Worm (Caenorhabditis elegans): ENCODE data around the gene F54C9.7.
A peak's percentile ranks its signal among the peaks of the same experiment; 100 is the strongest.

DNA sequence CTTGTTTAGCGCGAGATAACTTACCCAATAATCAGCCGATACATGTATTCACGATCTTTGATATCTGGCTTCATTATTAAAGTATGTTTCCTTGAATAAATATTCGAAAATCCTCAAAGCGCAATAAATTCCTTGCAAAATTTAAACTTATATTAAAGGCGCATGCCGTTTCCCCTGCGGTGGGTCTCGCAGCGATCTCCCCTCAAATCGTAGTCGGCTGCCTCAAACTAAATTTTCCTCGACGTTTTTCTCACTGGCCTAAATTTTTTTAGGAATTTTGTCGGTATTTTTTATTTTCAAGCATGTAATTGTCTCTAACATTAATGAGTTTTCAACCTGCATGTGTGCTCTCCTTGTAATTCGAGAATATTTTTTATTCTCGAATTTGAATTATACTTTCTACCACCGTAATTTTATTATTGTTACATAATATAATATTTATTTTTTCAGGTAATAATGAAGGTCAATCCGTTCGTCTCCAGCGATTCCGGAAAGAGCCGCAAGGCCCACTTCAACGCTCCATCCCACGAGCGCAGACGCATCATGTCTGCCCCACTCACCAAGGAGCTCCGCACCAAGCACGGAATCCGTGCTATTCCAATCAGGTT, 29.3 kb downstream of the F54C9.7 start, which contains the start of the genes cpf-1 and rpl-26:
- TF ChIP-seq nhr-10 (tag; optimal IDR thresholded peaks at IDR 0.05) (no peak), nhr-25 (tag; optimal IDR thresholded peaks at IDR 0.05; ENCODE audit: borderline replicate concordance, insufficient read depth) (no peak), duxl-1 (tag; optimal IDR thresholded peaks at IDR 0.05; ENCODE audit: poor library complexity) (no peak), nhr-6 (tag; optimal IDR thresholded peaks at IDR 0.05) (peak; percentile 15), dpl-1 (GFP tag; optimal IDR thresholded peaks at IDR 0.05) (peak; percentile 70), skn-1 (tag; optimal IDR thresholded peaks at IDR 0.05) (no peak)
